Worm (Caenorhabditis elegans) whole organism, L1 larva: ENCODE data around the gene F19B10.3.

Source experiments
- alr-1 ChIP-seq: fragments of 200-800 bp; sonication (Bioruptor generic); optimal IDR thresholded peaks from 2 replicates; lab custom pipeline; 2018; ENCODE audit warnings: borderline replicate concordance, mild to moderate bottlenecking, missing genetic modification characterization, missing compliant biosample characterization
- aly-2 ChIP-seq: fragments of 150-350 bp; optimal IDR thresholded peaks from 2 replicates; lab custom pipeline; 2014; ENCODE audit warnings: missing biosample characterization, missing genetic modification characterization
- ama-1 ChIP-seq: fragments of 150-350 bp; optimal IDR thresholded peaks from 2 replicates; lab custom pipeline; 2014
- ceh-82 ChIP-seq, 3 experiments: fragments of 150-350 bp in 1 of 3; sonication (generic microtip) in 2 of 3; optimal IDR thresholded peaks; 2 replicates each; lab custom pipeline; 2014 to 2017; ENCODE audit warnings: missing biosample characterization in 3 of 3, missing genetic modification characterization in 3 of 3
- elt-3 ChIP-seq, 6 experiments: fragments of 150-350 bp in 1 of 6; sonication (generic microtip); optimal IDR thresholded peaks; 2 replicates each; lab custom pipeline; 2017 to 2018; ENCODE audit warnings: missing biosample characterization in 6 of 6, missing genetic modification characterization in 6 of 6, inconsistent platforms in 1 of 6
- fkh-10 ChIP-seq: sonication (generic microtip); optimal IDR thresholded peaks from 2 replicates; lab custom pipeline; 2017; ENCODE audit warnings: missing biosample characterization, missing genetic modification reagents, missing genetic modification characterization
- irx-1 ChIP-seq: sonication (generic microtip); optimal IDR thresholded peaks from 2 replicates; lab custom pipeline; 2016; ENCODE audit warnings: missing genetic modification characterization, missing compliant biosample characterization
- mdl-1 ChIP-seq, 2 experiments: fragments of 150-350 bp; optimal IDR thresholded peaks; 2 replicates each; lab custom pipeline; 2014 to 2017; ENCODE audit warnings: missing biosample characterization in 2 of 2, missing genetic modification characterization in 2 of 2, inconsistent platforms in 1 of 2
- nhr-11 ChIP-seq: fragments of 150-350 bp; optimal IDR thresholded peaks from 2 replicates; lab custom pipeline; 2014; ENCODE audit warnings: missing biosample characterization, missing genetic modification characterization
- pag-3 ChIP-seq: sonication (generic microtip); optimal IDR thresholded peaks from 2 replicates; lab custom pipeline; 2017; ENCODE audit warnings: missing genetic modification characterization, mild to moderate bottlenecking, missing compliant biosample characterization, antibody characterized with exemption, borderline replicate concordance; ENCODE audit not compliant: insufficient read depth
- pqm-1 ChIP-seq: sonication (generic microtip); optimal IDR thresholded peaks from 3 replicates; lab custom pipeline; 2017; ENCODE audit warnings: missing biosample characterization, missing genetic modification characterization
- rnt-1 ChIP-seq: sonication (generic microtip); optimal IDR thresholded peaks from 2 replicates; lab custom pipeline; 2016; ENCODE audit warnings: mild to moderate bottlenecking, missing genetic modification characterization, moderate library complexity, missing compliant biosample characterization

- TF ChIP-seq mdl-1 (tag; optimal IDR thresholded peaks at IDR 0.05; lab: Kevin White, UChicago), result no peak
- no peak for TF ChIP-seq alr-1 (tag; lab: Kevin White, UChicago)
- TF ChIP-seq aly-2 (tag; lab: Kevin White, UChicago), result no peak
- no peak for TF ChIP-seq fkh-10 (GFP tag; lab: Kevin White, UChicago)
- TF ChIP-seq pqm-1 (tag; lab: Kevin White, UChicago), result no peak
- TF ChIP-seq pag-3 (tag; lab: Kevin White, UChicago), result no peak
- TF ChIP-seq ama-1 (lab: Kevin White, UChicago), result no peak
- no peak for TF ChIP-seq nhr-11 (tag; lab: Kevin White, UChicago)
- no peak for TF ChIP-seq rnt-1 (tag; lab: Kevin White, UChicago)
- no peak for TF ChIP-seq elt-3 (tag; optimal IDR thresholded peaks at IDR 0.05; lab: Kevin White, UChicago)
- no peak for TF ChIP-seq irx-1
- no peak for TF ChIP-seq ceh-82 (tag; optimal IDR thresholded peaks at IDR 0.05; lab: Kevin White, UChicago)
Observed at ce11 chrII:3711047-3711446, 46.5 kb downstream of the F19B10.3 start, which contains the start of gene fbxc-53.
